Fruit fly (Drosophila melanogaster) whole organism, embryonic: ENCODE data around the gene CG14431.

Experiments used
- CG11247 ChIP-seq: fragments of 200-800 bp; sonication (Bioruptor generic); IDR thresholded peaks from 2 replicates; pipeline ENCODE4 v1.3.6; 2022; ENCODE audit warnings: missing biosample characterization, missing genetic modification characterization
- CG12219 ChIP-seq: fragments of 200-800 bp; sonication (Bioruptor generic); optimal IDR thresholded peaks from 3 replicates; lab custom pipeline; 2018; ENCODE audit warnings: missing biosample characterization, mild to moderate bottlenecking, missing genetic modification characterization
- CG12744 ChIP-seq: fragments of 200-800 bp; sonication (Bioruptor generic); optimal IDR thresholded peaks from 2 replicates; lab custom pipeline; 2016; ENCODE audit warnings: missing biosample characterization, missing genetic modification characterization
- CG13424 ChIP-seq: fragments of 200-800 bp; sonication (Bioruptor generic); optimal IDR thresholded peaks from 2 replicates; lab custom pipeline; 2019; ENCODE audit warnings: missing biosample characterization, mild to moderate bottlenecking, missing genetic modification characterization, moderate library complexity
- CG15514 ChIP-seq: fragments of 200-800 bp; sonication (Bioruptor generic); optimal IDR thresholded peaks from 3 replicates; lab custom pipeline; 2017; ENCODE audit warnings: missing biosample characterization, missing genetic modification characterization, mild to moderate bottlenecking, moderate library complexity, missing genetic modification reagents
- CG17912 ChIP-seq: fragments of 200-800 bp; sonication (Bioruptor generic); optimal IDR thresholded peaks from 2 replicates; lab custom pipeline; 2018; ENCODE audit warnings: missing biosample characterization, mild to moderate bottlenecking, missing genetic modification characterization
- CG18619 ChIP-seq: fragments of 200-800 bp; sonication (Bioruptor generic); optimal IDR thresholded peaks from 3 replicates; lab custom pipeline; 2017; ENCODE audit warnings: missing biosample characterization, mild to moderate bottlenecking, missing genetic modification characterization
- CG31224 ChIP-seq: fragments of 200-800 bp; sonication (Bioruptor generic); IDR thresholded peaks from 2 replicates; pipeline ENCODE4 v1.3.6; 2022; ENCODE audit warnings: missing biosample characterization, missing genetic modification characterization
- CG32532 ChIP-seq: fragments of 200-800 bp; sonication (Bioruptor generic); IDR thresholded peaks from 2 replicates; pipeline ENCODE4 v1.3.6; 2022; ENCODE audit warnings: missing biosample characterization, missing genetic modification characterization
- CG7987 ChIP-seq: fragments of 200-800 bp; sonication (Bioruptor generic); optimal IDR thresholded peaks from 2 replicates; lab custom pipeline; 2018; ENCODE audit warnings: missing biosample characterization, mild to moderate bottlenecking, missing genetic modification characterization, moderate library complexity
- CG8089 ChIP-seq: fragments of 200-800 bp; sonication (Bioruptor generic); optimal IDR thresholded peaks from 3 replicates; lab custom pipeline; 2016; ENCODE audit warnings: missing biosample characterization, missing genetic modification characterization
- Camta ChIP-seq: fragments of 200-800 bp; sonication (Bioruptor generic); optimal IDR thresholded peaks from 2 replicates; lab custom pipeline; 2016; ENCODE audit warnings: missing biosample characterization, missing genetic modification characterization
- CkIIα-i1 ChIP-seq: fragments of 200-800 bp; sonication (Bioruptor generic); IDR thresholded peaks from 2 replicates; pipeline ENCODE4 v1.3.6; 2022; ENCODE audit warnings: missing biosample characterization, missing genetic modification characterization
- Dad ChIP-seq: fragments of 200-800 bp; sonication (Bioruptor generic); optimal IDR thresholded peaks from 3 replicates; lab custom pipeline; 2016; ENCODE audit warnings: missing biosample characterization, missing genetic modification characterization
- Dbx ChIP-seq: fragments of 200-800 bp; sonication (Bioruptor generic); IDR thresholded peaks from 3 replicates; pipeline ENCODE4 v1.3.6; 2022; ENCODE audit warnings: missing biosample characterization, missing genetic modification characterization
- Deaf1 ChIP-seq: fragments of 200-800 bp; optimal IDR thresholded peaks from 3 replicates; lab custom pipeline; 2019; ENCODE audit warnings: missing biosample characterization, mild to moderate bottlenecking, missing genetic modification characterization, moderate library complexity
- Dek ChIP-seq: fragments of 200-800 bp; sonication (Bioruptor generic); optimal IDR thresholded peaks from 3 replicates; lab custom pipeline; 2019; ENCODE audit warnings: missing biosample characterization, mild to moderate bottlenecking, missing genetic modification characterization, moderate library complexity
- Jarid2 ChIP-seq: fragments of 200-800 bp; sonication (Bioruptor generic); optimal IDR thresholded peaks from 3 replicates; lab custom pipeline; 2017; ENCODE audit warnings: mild to moderate bottlenecking, missing biosample characterization, missing genetic modification reagents, missing genetic modification characterization
- Mes4 ChIP-seq: fragments of 200-800 bp; sonication (Bioruptor generic); optimal IDR thresholded peaks from 2 replicates; lab custom pipeline; 2016; ENCODE audit warnings: missing biosample characterization, missing genetic modification characterization
- Mrtf ChIP-seq: fragments of 200-800 bp; sonication (Bioruptor generic); IDR thresholded peaks from 3 replicates; pipeline ENCODE4 v1.3.6; 2022; ENCODE audit warnings: missing biosample characterization, missing genetic modification characterization
- Scr ChIP-seq: fragments of 200-800 bp; sonication (Bioruptor generic); IDR thresholded peaks from 2 replicates; pipeline ENCODE4 v1.3.6; 2022; ENCODE audit warnings: missing biosample characterization, missing genetic modification characterization; ENCODE audit not compliant: partially characterized antibody
- Side ChIP-seq: fragments of 200-800 bp; sonication (Bioruptor generic); optimal IDR thresholded peaks from 2 replicates; lab custom pipeline; 2016; ENCODE audit warnings: missing biosample characterization, missing genetic modification characterization
- ab ChIP-seq: fragments of 200-800 bp; sonication (Bioruptor generic); optimal IDR thresholded peaks from 2 replicates; lab custom pipeline; 2016; ENCODE audit warnings: missing biosample characterization, missing genetic modification characterization
- al ChIP-seq: fragments of 200-800 bp; sonication (Bioruptor generic); IDR thresholded peaks from 2 replicates; pipeline ENCODE4 v1.3.6; 2022; ENCODE audit warnings: missing biosample characterization, missing genetic modification characterization
- ara ChIP-seq: fragments of 200-800 bp; sonication (Bioruptor generic); IDR thresholded peaks from 2 replicates; pipeline ENCODE4 v1.3.6; 2022; ENCODE audit warnings: missing biosample characterization, missing genetic modification characterization
- corto ChIP-seq: fragments of 200-800 bp; sonication (Bioruptor generic); optimal IDR thresholded peaks from 2 replicates; lab custom pipeline; 2016; ENCODE audit warnings: missing biosample characterization, mild to moderate bottlenecking, missing genetic modification characterization, moderate library complexity
- croc ChIP-seq: fragments of 200-800 bp; sonication (Bioruptor generic); conservative IDR thresholded peaks from 3 replicates; pipeline ENCODE4 v1.3.6; 2022; ENCODE audit warnings: missing biosample characterization, missing genetic modification characterization
- crp ChIP-seq, 2 experiments: fragments of 200-800 bp; sonication (Bioruptor generic); optimal IDR thresholded peaks; 2 replicates in 1 of 2; 3 replicates in 1 of 2; lab custom pipeline; 2017; ENCODE audit warnings: missing biosample characterization in 2 of 2, missing genetic modification characterization in 2 of 2, mild to moderate bottlenecking in 1 of 2, moderate library complexity in 1 of 2
- dm ChIP-seq: fragments of 200-800 bp; sonication (Bioruptor generic); optimal IDR thresholded peaks from 3 replicates; lab custom pipeline; 2016; ENCODE audit warnings: missing biosample characterization, missing genetic modification characterization
- dmrt99B ChIP-seq: fragments of 200-800 bp; sonication (Bioruptor generic); optimal IDR thresholded peaks from 2 replicates; lab custom pipeline; 2018; ENCODE audit warnings: missing biosample characterization, mild to moderate bottlenecking, missing genetic modification characterization, moderate library complexity
- ems ChIP-seq: fragments of 200-800 bp; sonication (Bioruptor generic); optimal IDR thresholded peaks from 3 replicates; lab custom pipeline; 2016; ENCODE audit warnings: missing biosample characterization, missing genetic modification characterization
- esg ChIP-seq: fragments of 200-800 bp; sonication (Bioruptor generic); conservative IDR thresholded peaks from 2 replicates; pipeline ENCODE4 v1.3.6; 2022; ENCODE audit warnings: missing biosample characterization, missing genetic modification characterization
- exex ChIP-seq: fragments of 200-800 bp; sonication (Bioruptor generic); optimal IDR thresholded peaks from 4 replicates; lab custom pipeline; 2018; ENCODE audit warnings: missing biosample characterization, mild to moderate bottlenecking, missing genetic modification characterization, moderate library complexity
- fd96Cb ChIP-seq: fragments of 200-800 bp; sonication (Bioruptor generic); optimal IDR thresholded peaks from 2 replicates; lab custom pipeline; 2018; ENCODE audit warnings: missing biosample characterization, mild to moderate bottlenecking, missing genetic modification characterization, moderate library complexity
- her ChIP-seq: fragments of 200-800 bp; sonication (Bioruptor generic); optimal IDR thresholded peaks from 2 replicates; lab custom pipeline; 2016; ENCODE audit warnings: missing biosample characterization, missing genetic modification characterization
- lola ChIP-seq, 3 experiments: fragments of >200 bp in 2 of 3; fragments of 200-800 bp in 1 of 3; sonication (Bioruptor generic) in 1 of 3; optimal IDR thresholded peaks; 2 replicates each; lab custom pipeline; 2017 to 2019; ENCODE audit warnings: missing biosample characterization in 3 of 3, missing genetic modification characterization in 3 of 3, mild to moderate bottlenecking in 1 of 3, moderate library complexity in 1 of 3
- oc ChIP-seq: fragments of 200-800 bp; sonication (Bioruptor generic); optimal IDR thresholded peaks from 2 replicates; lab custom pipeline; 2018; ENCODE audit warnings: missing biosample characterization, mild to moderate bottlenecking, missing genetic modification characterization, moderate library complexity
- onecut ChIP-seq: fragments of 200-800 bp; sonication (Bioruptor generic); IDR thresholded peaks from 2 replicates; pipeline ENCODE4 v1.3.6; 2022; ENCODE audit warnings: missing biosample characterization, missing genetic modification characterization
- pb ChIP-seq: fragments of 200-800 bp; sonication (Bioruptor generic); optimal IDR thresholded peaks from 3 replicates; lab custom pipeline; 2016; ENCODE audit warnings: missing biosample characterization, missing genetic modification characterization
- rib ChIP-seq: fragments of 200-800 bp; sonication (Bioruptor generic); IDR thresholded peaks from 2 replicates; pipeline ENCODE4 v1.3.6; 2022; ENCODE audit warnings: missing biosample characterization, missing genetic modification characterization
- sima ChIP-seq: fragments of 200-800 bp; sonication (Bioruptor generic); optimal IDR thresholded peaks from 2 replicates; lab custom pipeline; 2016; ENCODE audit warnings: missing biosample characterization, missing genetic modification characterization
- stc ChIP-seq: fragments of 200-800 bp; sonication (Bioruptor generic); IDR thresholded peaks from 2 replicates; pipeline ENCODE4 v1.3.6; 2022; ENCODE audit warnings: missing biosample characterization, missing genetic modification characterization
- toy ChIP-seq: fragments of 200-800 bp; sonication (Bioruptor generic); IDR thresholded peaks from 2 replicates; pipeline ENCODE4 v1.3.6; 2022; ENCODE audit warnings: missing biosample characterization, missing genetic modification characterization
- trem ChIP-seq: fragments of 200-800 bp; optimal IDR thresholded peaks from 3 replicates; lab custom pipeline; 2019; ENCODE audit warnings: missing biosample characterization, mild to moderate bottlenecking, missing genetic modification characterization, moderate library complexity
- trh ChIP-seq: fragments of 200-800 bp; sonication (Bioruptor generic); optimal IDR thresholded peaks from 2 replicates; lab custom pipeline; 2016; ENCODE audit warnings: missing biosample characterization, missing genetic modification characterization
- vfl ChIP-seq: fragments of 200-800 bp; sonication (Bioruptor generic); optimal IDR thresholded peaks from 2 replicates; lab custom pipeline; 2016; ENCODE audit warnings: missing biosample characterization, missing genetic modification characterization
- wek ChIP-seq: fragments of 200-800 bp; sonication (Bioruptor generic); optimal IDR thresholded peaks from 3 replicates; lab custom pipeline; 2018; ENCODE audit warnings: missing biosample characterization, mild to moderate bottlenecking, missing genetic modification characterization, moderate library complexity
- wor ChIP-seq: fragments of 200-800 bp; sonication (Bioruptor generic); IDR thresholded peaks from 2 replicates; pipeline ENCODE4 v1.3.6; 2022; ENCODE audit warnings: missing biosample characterization, missing genetic modification characterization
- zfh1 ChIP-seq: fragments of 200-800 bp; sonication (Bioruptor generic); IDR thresholded peaks from 3 replicates; pipeline ENCODE4 v1.3.6; 2022; ENCODE audit warnings: missing biosample characterization, missing genetic modification characterization

CG14431 gene

DNA sequence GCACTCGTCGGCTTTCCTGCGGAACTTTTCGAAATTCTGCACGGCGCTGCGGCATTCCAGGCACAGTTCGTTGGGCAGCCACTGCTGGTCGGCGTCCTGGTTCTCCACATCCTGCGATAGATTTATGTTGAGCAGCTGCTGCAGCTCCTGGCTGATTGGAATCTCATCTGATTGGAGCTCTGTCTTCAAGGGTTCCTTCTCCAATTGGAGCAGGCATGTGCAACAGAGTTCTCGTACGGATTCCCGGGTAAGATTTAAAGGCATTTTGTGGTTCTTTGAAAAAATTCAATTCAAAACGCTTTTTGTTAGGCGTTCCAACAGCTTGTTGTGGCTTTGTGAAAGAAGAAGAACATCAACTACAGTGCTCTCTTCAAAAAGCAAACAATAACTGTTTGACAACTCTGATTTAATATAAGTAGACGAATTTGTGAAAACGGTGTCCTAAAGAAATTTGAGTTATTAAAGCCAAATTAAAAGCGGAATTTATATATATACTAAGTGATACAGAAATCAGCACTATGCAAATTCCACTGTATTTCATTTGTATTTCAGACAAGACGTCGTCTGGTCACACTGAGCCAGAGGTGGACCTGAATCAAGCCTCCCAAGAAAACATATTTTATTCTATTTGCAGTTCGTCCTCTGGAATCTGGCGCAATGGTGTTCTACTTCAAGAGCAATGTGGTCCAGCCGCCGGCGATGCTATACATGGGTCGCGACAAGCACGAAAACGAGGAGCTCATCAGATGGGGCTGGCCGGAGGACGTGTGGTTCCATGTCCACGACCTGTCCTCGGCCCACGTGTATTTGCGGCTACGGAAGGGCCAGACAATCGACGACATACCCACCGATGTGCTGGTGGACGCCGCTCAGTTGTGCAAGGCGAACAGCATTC, 105.5 kb downstream of the CG14431 start, which contains the start of the genes CG3032 and CG4593 (continued):
- peak; percentile 53 for TF ChIP-seq Camta (GFP tag; lab: Kevin White, UChicago)
- peak; percentile 19; the same call in 1 of the 2 replicates for TF ChIP-seq onecut (GFP tag; lab: Robert Waterston, UW)
- peak; percentile 73 for TF ChIP-seq ara (GFP tag; lab: Robert Waterston, UW)
- peak; percentile 56 for TF ChIP-seq vfl (GFP tag; lab: Kevin White, UChicago)
- peak; percentile 1 for TF ChIP-seq trh
- TF ChIP-seq oc: peak; percentile 75
- TF ChIP-seq CG12744 (GFP tag; lab: Kevin White, UChicago): peak; percentile 52
- no peak for TF ChIP-seq CG17912 (GFP tag; lab: Kevin White, UChicago)
- TF ChIP-seq fd96Cb (tag; lab: Kevin White, UChicago): peak; percentile 77
- TF ChIP-seq CG31224 (GFP tag; lab: Robert Waterston, UW): peak; percentile 82
- TF ChIP-seq stc (GFP tag; lab: Robert Waterston, UW): peak; percentile 84
- TF ChIP-seq Mes4 (GFP tag; lab: Kevin White, UChicago): peak; percentile 25
- TF ChIP-seq lola (GFP tag; optimal IDR thresholded peaks at IDR 0.05; lab: Kevin White, UChicago): peak in 1 of 3 experiments; percentile 42
- peak; percentile 87 for TF ChIP-seq al
- TF ChIP-seq esg (GFP tag; lab: Robert Waterston, UW): peak; percentile 88
- TF ChIP-seq Jarid2 (GFP tag; lab: Kevin White, UChicago): no peak
- peak; percentile 77 for TF ChIP-seq CG13424 (tag; lab: Kevin White, UChicago)
- TF ChIP-seq CG12219: peak; percentile 48
- TF ChIP-seq wor (GFP tag; lab: Robert Waterston, UW): peak; percentile 74
- peak; percentile 69 for TF ChIP-seq ems (GFP tag; lab: Kevin White, UChicago)
- TF ChIP-seq Mrtf: peak; percentile 90
- TF ChIP-seq wek (GFP tag; lab: Kevin White, UChicago): peak; percentile 19
- peak; percentile 14 for TF ChIP-seq CG8089 (GFP tag; lab: Kevin White, UChicago)
- peak; percentile 45 for TF ChIP-seq Deaf1 (tag; lab: Kevin White, UChicago)
- TF ChIP-seq dmrt99B (tag; lab: Kevin White, UChicago): peak; percentile 80
- TF ChIP-seq Side (GFP tag; lab: Kevin White, UChicago): peak; percentile 62
- peak; percentile 92 for TF ChIP-seq CG32532 (GFP tag; lab: Robert Waterston, UW)
- TF ChIP-seq crp (GFP tag; optimal IDR thresholded peaks at IDR 0.05; lab: Kevin White, UChicago): peak in 1 of 2 experiments; percentile 60
- TF ChIP-seq Dbx (GFP tag; lab: Robert Waterston, UW): peak; percentile 85
- TF ChIP-seq CG11247: peak; percentile 87
- TF ChIP-seq rib: peak; percentile 81
- TF ChIP-seq dm (GFP tag; lab: Kevin White, UChicago): no peak
- TF ChIP-seq CG15514 (GFP tag; lab: Kevin White, UChicago): peak; percentile 79
- peak; percentile 42 for TF ChIP-seq ab
- TF ChIP-seq CG18619 (GFP tag; lab: Kevin White, UChicago): peak; percentile 71
- TF ChIP-seq Scr (GFP tag; lab: Robert Waterston, UW): 0 out of 2 replicates have a peak, but pooled peaks have one; percentile 17
- TF ChIP-seq croc: peak; percentile 61
- no peak for TF ChIP-seq sima (GFP tag; lab: Kevin White, UChicago)
- TF ChIP-seq exex (tag; lab: Kevin White, UChicago): peak; percentile 23
- peak; percentile 84 for TF ChIP-seq Dek
- TF ChIP-seq CkIIα-i1 (GFP tag; lab: Robert Waterston, UW): no peak
- peak; percentile 33 for TF ChIP-seq Dad (GFP tag; lab: Kevin White, UChicago)
- TF ChIP-seq corto (GFP tag; lab: Kevin White, UChicago): no peak
- peak; percentile 88 for TF ChIP-seq zfh1 (GFP tag; lab: Robert Waterston, UW)
- TF ChIP-seq her (GFP tag; lab: Kevin White, UChicago): peak; percentile 18
- no peak for TF ChIP-seq pb (GFP tag; lab: Kevin White, UChicago)
- TF ChIP-seq toy: no peak
- TF ChIP-seq trem: peak; percentile 68
- peak; percentile 54 for TF ChIP-seq CG7987 (GFP tag; lab: Kevin White, UChicago)
